Worm (Caenorhabditis elegans): Measurements from ENCODE around the gene gcsh-1.

DNA sequence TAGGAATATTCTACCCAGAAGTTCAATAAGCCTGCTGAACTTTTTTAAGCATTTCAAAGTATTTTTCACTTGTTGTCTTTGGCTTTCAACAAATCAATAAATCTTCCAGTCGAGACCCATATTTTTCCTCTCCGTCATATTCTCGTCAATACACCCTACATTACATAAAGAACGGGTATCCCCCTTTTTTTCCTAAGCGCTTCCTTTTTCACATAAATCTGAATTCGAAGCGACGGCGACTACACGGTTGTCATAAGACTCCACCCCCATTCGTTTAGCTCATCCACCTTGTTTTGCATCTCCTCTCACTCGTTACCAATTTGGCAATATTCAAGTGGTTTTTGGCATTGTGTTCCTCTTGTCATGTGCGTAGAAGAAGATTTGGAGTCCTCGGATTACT lies 45.6 kb downstream of the gcsh-1 start, which contains the start of gene M163.9:
- no peak for TF ChIP-seq hmg-4 (GFP tag; optimal IDR thresholded peaks at IDR 0.05)
- TF ChIP-seq hmbx-1 (tag; optimal IDR thresholded peaks at IDR 0.05) = no peak
- no peak for TF ChIP-seq tbx-11 (GFP tag; IDR thresholded peaks at IDR 0.05)
- TF ChIP-seq ceh-36 (tag; optimal IDR thresholded peaks at IDR 0.05) = no peak
- no peak for TF ChIP-seq B0310.2 (tag; optimal IDR thresholded peaks at IDR 0.05)
- no peak for TF ChIP-seq ama-1 (optimal IDR thresholded peaks at IDR 0.05)
- TF ChIP-seq F13C5.2 (tag; optimal IDR thresholded peaks at IDR 0.05) = no peak
- TF ChIP-seq pes-1 (GFP tag; IDR thresholded peaks at IDR 0.05) = no peak
- no peak for TF ChIP-seq ets-7 (tag; optimal IDR thresholded peaks at IDR 0.05)
- no peak for TF ChIP-seq aly-1 (tag; optimal IDR thresholded peaks at IDR 0.05)

All from whole organism, early embryonic.